Worm (Caenorhabditis elegans) whole organism, L2 larva: Measurements from ENCODE around the gene mob-3.

Source experiments
- C34F6.9 ChIP-seq: fragments of 150-350 bp; optimal IDR thresholded peaks from 2 replicates; lab custom pipeline; 2014; ENCODE audit warnings: missing biosample characterization, missing genetic modification characterization
- F13H6.1 ChIP-seq: sonication (generic microtip); optimal IDR thresholded peaks from 2 replicates; lab custom pipeline; 2016; ENCODE audit warnings: missing genetic modification characterization, missing compliant biosample characterization
- R02D3.7 ChIP-seq: fragments of 150-350 bp; optimal IDR thresholded peaks from 2 replicates; lab custom pipeline; 2014; ENCODE audit warnings: missing biosample characterization, missing genetic modification characterization
- Y55F3AM.14 ChIP-seq: fragments of 200-800 bp; sonication (Bioruptor generic); optimal IDR thresholded peaks from 2 replicates; lab custom pipeline; 2018; ENCODE audit warnings: mild to moderate bottlenecking, missing genetic modification characterization, missing compliant biosample characterization
- ZK546.5 ChIP-seq: sonication (generic microtip); optimal IDR thresholded peaks from 2 replicates; lab custom pipeline; 2017; ENCODE audit warnings: missing biosample characterization, missing genetic modification characterization
- alr-1 ChIP-seq: fragments of 150-350 bp; optimal IDR thresholded peaks from 2 replicates; lab custom pipeline; 2014; ENCODE audit warnings: missing biosample characterization, missing genetic modification characterization
- aly-2 ChIP-seq: fragments of 150-350 bp; optimal IDR thresholded peaks from 2 replicates; lab custom pipeline; 2014; ENCODE audit warnings: missing biosample characterization, missing genetic modification characterization
- ama-1 ChIP-seq: fragments of 150-350 bp; optimal IDR thresholded peaks from 2 replicates; lab custom pipeline; 2018; ENCODE audit warnings: inconsistent platforms
- blmp-1 ChIP-seq: sonication (generic microtip); optimal IDR thresholded peaks from 2 replicates; lab custom pipeline; 2017; ENCODE audit warnings: missing genetic modification characterization, mild to moderate bottlenecking, missing compliant biosample characterization, antibody characterized with exemption, moderate library complexity; ENCODE audit not compliant: insufficient read depth
- ceh-16 ChIP-seq: fragments of 150-350 bp; optimal IDR thresholded peaks from 2 replicates; lab custom pipeline; 2014; ENCODE audit warnings: missing biosample characterization, missing genetic modification characterization
- ceh-82 ChIP-seq: fragments of 150-350 bp; optimal IDR thresholded peaks from 2 replicates; lab custom pipeline; 2014; ENCODE audit warnings: missing biosample characterization, missing genetic modification characterization
- crh-2 ChIP-seq: sonication (generic microtip); optimal IDR thresholded peaks from 2 replicates; lab custom pipeline; 2017; ENCODE audit warnings: missing biosample characterization, missing genetic modification characterization
- egl-27 ChIP-seq: sonication (generic microtip); optimal IDR thresholded peaks from 3 replicates; lab custom pipeline; 2017; ENCODE audit warnings: missing biosample characterization, missing genetic modification reagents, missing genetic modification characterization
- elt-1 ChIP-seq: fragments of 150-350 bp; optimal IDR thresholded peaks from 2 replicates; lab custom pipeline; 2014; ENCODE audit warnings: missing biosample characterization, missing genetic modification characterization
- fos-1 ChIP-seq: fragments of 150-350 bp; optimal IDR thresholded peaks from 2 replicates; lab custom pipeline; 2014; ENCODE audit warnings: missing biosample characterization, missing genetic modification characterization
- gmeb-1 ChIP-seq: fragments of 150-350 bp; optimal IDR thresholded peaks from 2 replicates; lab custom pipeline; 2014; ENCODE audit warnings: missing biosample characterization, missing genetic modification characterization
- lin-11 ChIP-seq: fragments of 150-350 bp; sonication (generic microtip); optimal IDR thresholded peaks from 2 replicates; lab custom pipeline; 2014; ENCODE audit warnings: missing biosample characterization, missing genetic modification characterization, inconsistent platforms, mixed read lengths
- lin-13 ChIP-seq: fragments of 150-350 bp; optimal IDR thresholded peaks from 2 replicates; lab custom pipeline; 2014; ENCODE audit warnings: missing biosample characterization, missing genetic modification reagents, missing genetic modification characterization
- lin-39 ChIP-seq: fragments of 150-350 bp; optimal IDR thresholded peaks from 2 replicates; lab custom pipeline; 2014; ENCODE audit warnings: missing biosample characterization, missing genetic modification reagents, missing genetic modification characterization
- lsy-2 ChIP-seq, 2 experiments: fragments of 150-350 bp in 1 of 2; sonication (generic microtip) in 1 of 2; optimal IDR thresholded peaks; 2 replicates each; lab custom pipeline; 2014 to 2017; ENCODE audit warnings: missing biosample characterization in 2 of 2, missing genetic modification characterization in 2 of 2
- mab-5 ChIP-seq: fragments of 150-350 bp; optimal IDR thresholded peaks from 2 replicates; lab custom pipeline; 2014; ENCODE audit warnings: missing biosample characterization, missing genetic modification characterization
- nhr-10 ChIP-seq: sonication (generic microtip); optimal IDR thresholded peaks from 2 replicates; lab custom pipeline; 2017; ENCODE audit warnings: missing biosample characterization, missing genetic modification characterization
- nhr-11 ChIP-seq: fragments of 150-350 bp; optimal IDR thresholded peaks from 2 replicates; lab custom pipeline; 2014; ENCODE audit warnings: missing biosample characterization, missing genetic modification characterization
- nhr-12 ChIP-seq: fragments of 150-350 bp; optimal IDR thresholded peaks from 2 replicates; lab custom pipeline; 2014; ENCODE audit warnings: missing biosample characterization, missing genetic modification characterization
- nhr-129 ChIP-seq: fragments of 150-350 bp; optimal IDR thresholded peaks from 2 replicates; lab custom pipeline; 2014; ENCODE audit warnings: missing biosample characterization, missing genetic modification characterization
- nhr-21 ChIP-seq: fragments of 150-350 bp; optimal IDR thresholded peaks from 2 replicates; lab custom pipeline; 2014; ENCODE audit warnings: missing biosample characterization, missing genetic modification characterization
- nhr-23 ChIP-seq: fragments of 150-350 bp; optimal IDR thresholded peaks from 2 replicates; lab custom pipeline; 2014; ENCODE audit warnings: missing biosample characterization, missing genetic modification reagents, missing genetic modification characterization
- nhr-237 ChIP-seq: fragments of 150-350 bp; optimal IDR thresholded peaks from 2 replicates; lab custom pipeline; 2014; ENCODE audit warnings: missing biosample characterization, missing genetic modification characterization
- nhr-25 ChIP-seq: fragments of 150-350 bp; sonication (generic microtip); optimal IDR thresholded peaks from 3 replicates; lab custom pipeline; 2014; ENCODE audit warnings: missing biosample characterization, missing genetic modification characterization
- nhr-6 ChIP-seq: fragments of 150-350 bp; optimal IDR thresholded peaks from 2 replicates; lab custom pipeline; 2014; ENCODE audit warnings: missing biosample characterization, missing genetic modification characterization
- nhr-77 ChIP-seq: fragments of 150-350 bp; optimal IDR thresholded peaks from 2 replicates; lab custom pipeline; 2014; ENCODE audit warnings: missing biosample characterization, missing genetic modification characterization
- peb-1 ChIP-seq: fragments of 150-350 bp; optimal IDR thresholded peaks from 2 replicates; lab custom pipeline; 2014; ENCODE audit warnings: missing biosample characterization, missing genetic modification characterization
- sem-4 ChIP-seq: fragments of 150-350 bp; optimal IDR thresholded peaks from 2 replicates; lab custom pipeline; 2014; ENCODE audit warnings: missing biosample characterization, missing genetic modification reagents, missing genetic modification characterization
- skn-1 ChIP-seq: sonication (generic microtip); optimal IDR thresholded peaks from 2 replicates; lab custom pipeline; 2017; ENCODE audit warnings: missing biosample characterization, missing genetic modification characterization
- sma-3 ChIP-seq: sonication (generic microtip); optimal IDR thresholded peaks from 2 replicates; lab custom pipeline; 2016; ENCODE audit warnings: missing genetic modification reagents, missing genetic modification characterization, missing compliant biosample characterization
- sma-9 ChIP-seq, 2 experiments: fragments of 150-350 bp in 1 of 2; sonication (generic microtip) in 1 of 2; optimal IDR thresholded peaks; 2 replicates each; lab custom pipeline; 2014 to 2016; ENCODE audit warnings: missing genetic modification characterization in 2 of 2, mild to moderate bottlenecking in 1 of 2, missing biosample characterization in 1 of 2, missing compliant biosample characterization in 1 of 2, missing genetic modification reagents in 1 of 2, moderate library complexity in 1 of 2
- snpc-4 ChIP-seq: fragments of 150-350 bp; optimal IDR thresholded peaks from 2 replicates; lab custom pipeline; 2014; ENCODE audit warnings: missing biosample characterization, missing genetic modification characterization
- unc-39 ChIP-seq: fragments of 150-350 bp; optimal IDR thresholded peaks from 2 replicates; lab custom pipeline; 2014; ENCODE audit warnings: missing biosample characterization, missing genetic modification characterization
- unc-55 ChIP-seq: fragments of 150-350 bp; sonication (generic microtip); optimal IDR thresholded peaks from 3 replicates; lab custom pipeline; 2014; ENCODE audit warnings: missing biosample characterization, missing genetic modification reagents, missing genetic modification characterization
- unc-62 ChIP-seq: fragments of 150-350 bp; optimal IDR thresholded peaks from 2 replicates; lab custom pipeline; 2014; ENCODE audit warnings: missing biosample characterization, missing genetic modification reagents, missing genetic modification characterization
- zag-1 ChIP-seq: fragments of 150-350 bp; optimal IDR thresholded peaks from 2 replicates; lab custom pipeline; 2014; ENCODE audit warnings: missing biosample characterization, missing genetic modification characterization
- ztf-1 ChIP-seq: fragments of 200-800 bp; sonication (Bioruptor generic); conservative IDR thresholded peaks from 2 replicates; pipeline ENCODE4 v1.3.6; 2022; ENCODE audit warnings: missing genetic modification characterization, missing compliant biosample characterization
- ztf-11 ChIP-seq: sonication (generic microtip); optimal IDR thresholded peaks from 2 replicates; lab custom pipeline; 2017; ENCODE audit warnings: missing biosample characterization, missing genetic modification characterization
- ztf-4 ChIP-seq: fragments of 150-350 bp; optimal IDR thresholded peaks from 2 replicates; lab custom pipeline; 2014; ENCODE audit warnings: missing biosample characterization, missing genetic modification characterization

Gene mob-3

ce11 chrIV:7406690-7407089 lies 17.9 kb upstream of the mob-3 start:
- TF ChIP-seq C34F6.9 (tag; lab: Kevin White, UChicago): no peak
- no peak for TF ChIP-seq lin-13
- TF ChIP-seq F13H6.1 (tag; lab: Kevin White, UChicago): no peak
- TF ChIP-seq sma-3 (GFP tag; lab: Kevin White, UChicago): no peak
- TF ChIP-seq lsy-2 (tag; optimal IDR thresholded peaks at IDR 0.05; lab: Kevin White, UChicago): no peak
- TF ChIP-seq, all 48 proteins: peak for 0

DNA sequence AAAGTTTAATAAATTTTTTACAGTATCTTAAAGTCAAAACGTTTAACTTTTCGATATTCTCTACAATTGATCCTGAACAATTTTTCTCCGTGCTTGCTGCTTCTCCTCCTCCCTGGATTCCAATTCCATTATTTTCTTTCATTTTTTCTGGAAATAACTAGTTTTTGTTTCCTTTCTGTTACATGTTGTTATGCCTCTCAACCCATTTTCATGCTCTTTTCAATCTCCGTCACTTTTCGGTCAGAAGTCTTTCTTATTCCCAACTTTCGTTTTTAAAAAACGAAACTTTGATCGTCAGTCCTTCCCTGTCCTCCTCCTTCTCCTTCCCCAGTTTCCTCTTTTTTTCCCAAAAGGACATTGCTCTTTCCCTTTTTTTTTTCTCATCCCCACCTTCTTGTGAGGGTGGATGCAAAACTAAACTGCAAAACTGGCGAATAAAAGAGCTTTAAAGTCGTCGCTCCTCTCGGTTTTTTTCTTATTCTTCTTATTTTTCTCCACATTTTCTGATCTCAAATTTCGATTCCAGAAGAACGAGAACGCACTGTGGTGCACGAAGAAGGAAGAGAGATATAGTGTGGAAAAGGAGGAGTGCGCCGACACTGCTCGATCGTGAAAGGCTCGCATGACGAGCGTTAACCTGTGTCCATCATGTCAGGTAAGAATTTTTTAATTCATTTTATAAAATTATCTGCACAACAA lies 16.3 kb upstream of the mob-3 start, which contains the start of the genes C48A7.16 and egl-19:
TSS of gene C48A7.16 (plus strand) at position 544 of the 699 bp plus-strand sequence.
TSS of gene egl-19 (plus strand) at position 649 of the 699 bp plus-strand sequence.
- TF ChIP-seq peb-1 (tag; lab: Kevin White, UChicago): no peak
- TF ChIP-seq R02D3.7 (tag; lab: Kevin White, UChicago): no peak
- no peak for TF ChIP-seq nhr-12 (tag; lab: Kevin White, UChicago)
- TF ChIP-seq, all 48 proteins: peak for 0

DNA sequence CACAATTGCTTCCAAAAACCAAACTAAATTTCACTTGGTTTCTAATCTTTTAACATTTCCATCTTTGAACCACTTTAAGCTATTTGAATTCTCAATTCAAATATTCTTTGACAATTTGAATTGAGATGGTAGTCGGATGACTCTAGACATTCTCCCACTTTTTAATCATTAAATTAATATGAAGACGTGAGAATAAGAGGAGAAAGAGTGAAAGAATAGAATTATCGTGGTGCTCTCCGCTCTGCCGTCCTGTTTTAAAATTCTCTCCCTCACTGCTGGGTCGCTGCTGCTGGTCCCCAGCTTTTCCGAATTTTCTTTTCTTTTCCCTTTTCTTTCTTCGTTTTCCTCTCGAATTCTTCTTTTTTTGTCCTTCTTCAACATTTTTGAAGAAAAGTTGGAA lies 14.7 kb upstream of the mob-3 start:
- TF ChIP-seq ama-1: no peak
- TF ChIP-seq nhr-25 (tag; lab: Kevin White, UChicago): no peak
- no peak for TF ChIP-seq aly-2 (tag; lab: Kevin White, UChicago)
- no peak for TF ChIP-seq ceh-16 (tag; lab: Kevin White, UChicago)
- TF ChIP-seq snpc-4: no peak
- no peak for TF ChIP-seq C34F6.9 (tag; lab: Kevin White, UChicago)
- no peak for TF ChIP-seq lin-11
- TF ChIP-seq mab-5: no peak
- TF ChIP-seq nhr-129: no peak
- no peak for TF ChIP-seq ztf-1 (GFP tag; lab: Robert Waterston, UW)
- TF ChIP-seq lin-39: no peak
- TF ChIP-seq lin-13: no peak
- no peak for TF ChIP-seq unc-39

DNA sequence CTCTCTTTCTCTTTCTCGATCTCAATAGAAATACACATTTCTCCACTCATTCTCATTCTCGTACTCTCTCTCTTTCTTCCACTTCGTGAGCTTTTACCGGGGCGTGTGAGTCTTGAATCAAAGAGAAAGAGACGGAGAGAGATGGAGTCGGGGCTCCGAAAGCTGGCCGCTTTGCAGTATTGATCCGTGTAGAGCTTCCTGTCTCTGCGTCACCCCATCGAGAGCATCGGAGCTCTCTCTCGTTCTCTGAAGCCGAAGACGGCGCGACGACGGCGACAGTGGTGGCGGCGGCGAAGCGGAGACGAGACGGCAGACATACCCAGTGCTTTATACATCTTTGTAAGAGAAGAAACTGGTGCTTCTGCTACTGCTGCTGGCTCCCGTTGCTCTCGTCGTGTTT lies 13.3 kb upstream of the mob-3 start:
- no peak for TF ChIP-seq nhr-10 (tag; lab: Kevin White, UChicago)
- no peak for TF ChIP-seq unc-39
- no peak for TF ChIP-seq aly-2 (tag; lab: Kevin White, UChicago)
- TF ChIP-seq Y55F3AM.14 (GFP tag; lab: Kevin White, UChicago): peak; percentile 57
- no peak for TF ChIP-seq elt-1 (tag; lab: Kevin White, UChicago)
- TF ChIP-seq skn-1 (tag; lab: Kevin White, UChicago): no peak
- TF ChIP-seq lsy-2 (tag; optimal IDR thresholded peaks at IDR 0.05; lab: Kevin White, UChicago): peak; percentile 61 to 79
- no peak for TF ChIP-seq nhr-23 (tag; lab: Kevin White, UChicago)
- no peak for TF ChIP-seq unc-62
- peak; percentile 59 for TF ChIP-seq fos-1 (tag; lab: Kevin White, UChicago)
- no peak for TF ChIP-seq alr-1 (tag; lab: Kevin White, UChicago)
- TF ChIP-seq mab-5: peak; percentile 67
- no peak for TF ChIP-seq nhr-12 (tag; lab: Kevin White, UChicago)
- TF ChIP-seq ZK546.5: no peak
- no peak for TF ChIP-seq snpc-4
- peak; percentile 87 for TF ChIP-seq nhr-129
- TF ChIP-seq ceh-16 (tag; lab: Kevin White, UChicago): no peak
- TF ChIP-seq egl-27: peak; percentile 65
- TF ChIP-seq sma-3 (GFP tag; lab: Kevin White, UChicago): no peak
- TF ChIP-seq ztf-1 (GFP tag; lab: Robert Waterston, UW): no peak
- TF ChIP-seq ceh-82 (tag; lab: Kevin White, UChicago): peak; percentile 32
- TF ChIP-seq lin-11: peak; percentile 81
- peak; percentile 56 for TF ChIP-seq ztf-4 (tag; lab: Kevin White, UChicago)
- no peak for TF ChIP-seq nhr-77 (tag; lab: Kevin White, UChicago)
- TF ChIP-seq lin-39: no peak
- peak; percentile 42 for TF ChIP-seq nhr-6 (tag; lab: Kevin White, UChicago)
- TF ChIP-seq F13H6.1 (tag; lab: Kevin White, UChicago): peak; percentile 88
- peak; percentile 94 for TF ChIP-seq zag-1 (tag; lab: Kevin White, UChicago)
- TF ChIP-seq sma-9 (GFP tag; optimal IDR thresholded peaks at IDR 0.05; lab: Kevin White, UChicago): peak; percentile 75
- TF ChIP-seq sma-9 (tag; optimal IDR thresholded peaks at IDR 0.05; lab: Kevin White, UChicago): no peak
- no peak for TF ChIP-seq nhr-237 (tag; lab: Kevin White, UChicago)
- TF ChIP-seq unc-55 (GFP tag; lab: Kevin White, UChicago): peak; percentile 89
- TF ChIP-seq nhr-21 (tag; lab: Kevin White, UChicago): no peak
- TF ChIP-seq ztf-11 (tag; lab: Kevin White, UChicago): no peak
- TF ChIP-seq sem-4 (tag; lab: Kevin White, UChicago): peak; percentile 82
- TF ChIP-seq lin-13: peak; percentile 59
- no peak for TF ChIP-seq nhr-25 (tag; lab: Kevin White, UChicago)
- TF ChIP-seq gmeb-1 (tag; lab: Kevin White, UChicago): no peak
- no peak for TF ChIP-seq R02D3.7 (tag; lab: Kevin White, UChicago)
- no peak for TF ChIP-seq ama-1
- no peak for TF ChIP-seq peb-1 (tag; lab: Kevin White, UChicago)
- no peak for TF ChIP-seq blmp-1
- TF ChIP-seq nhr-11: no peak
- peak; percentile 92 for TF ChIP-seq C34F6.9 (tag; lab: Kevin White, UChicago)
- peak; percentile 72 for TF ChIP-seq crh-2 (tag; lab: Kevin White, UChicago)
